Comparison of ENCODE assay signal across 2 worm cellular contexts in the genomic region with DNA sequence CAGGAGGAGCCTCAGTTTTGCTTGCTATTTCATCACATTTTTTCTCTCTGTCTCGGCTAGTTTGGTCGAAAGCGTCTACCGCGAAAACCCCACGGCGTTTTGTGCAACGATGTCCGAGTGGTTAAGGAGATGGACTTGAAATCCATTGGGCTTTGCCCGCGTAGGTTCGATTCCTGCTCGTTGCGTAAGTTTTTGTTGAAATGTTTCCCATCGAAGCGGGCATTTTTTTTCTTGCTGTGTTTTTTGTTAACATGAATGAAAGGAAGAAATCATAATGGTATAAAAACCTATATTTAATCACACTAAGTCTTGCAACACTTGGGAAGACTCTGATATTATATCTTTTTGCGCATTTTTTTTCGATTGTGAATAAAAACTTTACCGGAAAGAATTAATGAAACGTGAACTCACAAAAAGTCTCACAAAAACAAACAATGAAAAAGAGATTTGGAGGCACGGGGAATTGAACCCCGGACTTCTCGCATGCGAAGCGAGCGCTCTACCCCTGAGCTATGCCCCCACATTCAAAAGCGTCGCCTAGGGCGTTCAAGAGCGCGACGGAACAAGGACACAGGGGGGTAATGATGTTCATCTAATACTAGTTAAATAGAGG.
TF ChIP-seq lines count a peak whose summit lies in the region.

No protein-coding gene starts in this region.

TF ChIP-seq in whole organism, L1 larva, 84 proteins besides CTCF, POLR2A, EP300 and RAD21 (continued from another document):
- TF ChIP-seq lin-15B (tag; optimal IDR thresholded peaks at IDR 0.05; lab: Kevin White, UChicago) (no peak), nhr-12 (tag; optimal IDR thresholded peaks at IDR 0.05; lab: Kevin White, UChicago) (no peak), nhr-28 (tag; optimal IDR thresholded peaks at IDR 0.05; lab: Kevin White, UChicago) (no peak), dpl-1 (GFP tag; optimal IDR thresholded peaks at IDR 0.05; lab: Kevin White, UChicago) (peak in 2 of 3 experiments; percentile 6 to 37), zag-1 (tag; optimal IDR thresholded peaks at IDR 0.05; lab: Kevin White, UChicago) (no peak), Y116A8C.19 (tag; optimal IDR thresholded peaks at IDR 0.05; lab: Kevin White, UChicago; ENCODE audit: borderline replicate concordance) (no peak), vab-15 (tag; optimal IDR thresholded peaks at IDR 0.05; lab: Kevin White, UChicago) (no peak), tbx-2 (tag; optimal IDR thresholded peaks at IDR 0.05; lab: Kevin White, UChicago) (peak; percentile 61), rnt-1 (tag; optimal IDR thresholded peaks at IDR 0.05; lab: Kevin White, UChicago) (peak; percentile 73), F16B12.6 (tag; optimal IDR thresholded peaks at IDR 0.05; lab: Kevin White, UChicago) (no peak), skn-1 (tag; optimal IDR thresholded peaks at IDR 0.05; lab: Kevin White, UChicago) (peak; percentile 57), ama-1 (optimal IDR thresholded peaks at IDR 0.05; lab: Kevin White, UChicago) (no peak), swsn-7 (tag; optimal IDR thresholded peaks at IDR 0.05; lab: Kevin White, UChicago) (peak; percentile 79), fkh-8 (tag; optimal IDR thresholded peaks at IDR 0.05; lab: Kevin White, UChicago) (peak; percentile 86), ceh-90 (tag; optimal IDR thresholded peaks at IDR 0.05; lab: Kevin White, UChicago) (no peak), nhr-85 (tag; lab: Kevin White, UChicago) (peak; percentile 77), tlp-1 (tag; optimal IDR thresholded peaks at IDR 0.05; lab: Kevin White, UChicago) (no peak), alr-1 (tag; optimal IDR thresholded peaks at IDR 0.05; lab: Kevin White, UChicago; ENCODE audit: borderline replicate concordance) (no peak), dsc-1 (tag; optimal IDR thresholded peaks at IDR 0.05; lab: Kevin White, UChicago) (peak; percentile 73), irx-1 (tag; optimal IDR thresholded peaks at IDR 0.05; lab: Kevin White, UChicago) (peak; percentile 31), mdl-1 (tag; optimal IDR thresholded peaks at IDR 0.05; lab: Kevin White, UChicago) (peak in 1 of 2 experiments; percentile 63), elt-2 (tag; optimal IDR thresholded peaks at IDR 0.05; lab: Kevin White, UChicago) (peak; percentile 21), xbp-1 (tag; optimal IDR thresholded peaks at IDR 0.05; lab: Kevin White, UChicago) (peak; percentile 65), ceh-8 (GFP tag; optimal IDR thresholded peaks at IDR 0.05; lab: Kevin White, UChicago) (peak; percentile 64), fkh-4 (tag; optimal IDR thresholded peaks at IDR 0.05; lab: Kevin White, UChicago; ENCODE audit: borderline replicate concordance) (no peak), mef-2 (tag; optimal IDR thresholded peaks at IDR 0.05; lab: Kevin White, UChicago) (no peak), nhr-237 (tag; optimal IDR thresholded peaks at IDR 0.05; lab: Kevin White, UChicago) (no peak), aha-1 (tag; optimal IDR thresholded peaks at IDR 0.05; lab: Kevin White, UChicago) (no peak)

TF ChIP-seq in whole organism, young adult, 124 proteins besides CTCF, POLR2A, EP300 and RAD21 (continued from another document):
- TF ChIP-seq cebp-2 (GFP tag; IDR thresholded peaks at IDR 0.05; lab: Robert Waterston, UW) (peak; percentile 89; the same call in 1 of the 2 replicates), F57C9.4 (tag; optimal IDR thresholded peaks at IDR 0.05; lab: Kevin White, UChicago) (no peak), ztf-6 (GFP tag; IDR thresholded peaks at IDR 0.05; lab: Robert Waterston, UW) (no peak), Y67H2A.10 (GFP tag; conservative IDR thresholded peaks at IDR 0.05; lab: Robert Waterston, UW) (peak; percentile 55; the same call in 1 of the 2 replicates), somi-1 (GFP tag; optimal IDR thresholded peaks at IDR 0.05; lab: Kevin White, UChicago) (peak; percentile 47), tlf-1 (GFP tag; optimal IDR thresholded peaks at IDR 0.05; lab: Kevin White, UChicago) (no peak), F23B12.7 (tag; optimal IDR thresholded peaks at IDR 0.05; lab: Kevin White, UChicago; ENCODE audit: insufficient read depth) (peak; percentile 55), snpc-1.3 (tag; optimal IDR thresholded peaks at IDR 0.05; lab: Kevin White, UChicago; ENCODE audit: insufficient read depth) (peak; percentile 67), ztf-25 (GFP tag; IDR thresholded peaks at IDR 0.05; lab: Robert Waterston, UW) (no peak), aptf-2 (GFP tag; conservative IDR thresholded peaks at IDR 0.05; lab: Robert Waterston, UW) (0 out of 2 replicates have a peak, but pooled peaks have one; percentile 28), T07F8.4 (tag; optimal IDR thresholded peaks at IDR 0.05; lab: Kevin White, UChicago) (peak; percentile 16), F22D6.2 (tag; optimal IDR thresholded peaks at IDR 0.05; lab: Kevin White, UChicago) (peak; percentile 10), B0336.3 (GFP tag; IDR thresholded peaks at IDR 0.05; lab: Robert Waterston, UW) (no peak), zfh-2 (GFP tag; conservative IDR thresholded peaks at IDR 0.05; lab: Robert Waterston, UW) (no peak), ztf-3 (GFP tag; optimal IDR thresholded peaks at IDR 0.05; lab: Kevin White, UChicago) (peak; percentile 54), lin-54 (GFP tag; optimal IDR thresholded peaks at IDR 0.05; lab: Kevin White, UChicago) (no peak), sdz-38 (tag; optimal IDR thresholded peaks at IDR 0.05; lab: Kevin White, UChicago) (no peak), mes-4 (tag; optimal IDR thresholded peaks at IDR 0.05; lab: Kevin White, UChicago) (no peak), C17E4.6 (GFP tag; IDR thresholded peaks at IDR 0.05; lab: Robert Waterston, UW) (0 out of 2 replicates have a peak, but pooled peaks have one; percentile 21), let-526 (GFP tag; IDR thresholded peaks at IDR 0.05; lab: Robert Waterston, UW) (peak; percentile 58; the same call in 1 of the 2 replicates)
